Worm (Caenorhabditis elegans): ENCODE data around the gene Y38H6C.16.
"Not testable (repeated sequence)": the region's sequence is repeated elsewhere in the genome, so short reads cannot be mapped to it uniquely, and the experiment has no call there.

Gene Y38H6C.16

ce11 chrV:20579534-20579933 is 40.4 kb upstream of the Y38H6C.16 start, which contains the start of gene F26F2.8:
Gene F26F2.8 (plus strand): TSS chrV:20579546.
- TF ChIP-seq hpl-2 (GFP tag; optimal IDR thresholded peaks at IDR 0.05): no peak
- TF ChIP-seq efl-1 (optimal IDR thresholded peaks at IDR 0.05): no peak
- peak in 1 of 2 experiments; percentile 66 for TF ChIP-seq efl-1 (GFP tag; optimal IDR thresholded peaks at IDR 0.05 in 1 of 2)

- TF ChIP-seq ets-5 (GFP tag; IDR thresholded peaks at IDR 0.05) (no peak), unc-86 (tag; optimal IDR thresholded peaks at IDR 0.05) (no peak), grh-1 (GFP tag; IDR thresholded peaks at IDR 0.05) (no peak), egl-13 (tag; optimal IDR thresholded peaks at IDR 0.05) (no peak)
Observed at ce11 chrV:20574872-20575271, 35.7 kb upstream of the Y38H6C.16 start.

ce11 chrV:20574314-20574713 is 35.2 kb upstream of the Y38H6C.16 start, which contains the start of gene clec-263:
Gene clec-263 (plus strand): TSS chrV:20574614.
- TF ChIP-seq efl-1 (optimal IDR thresholded peaks at IDR 0.05): no peak
- TF ChIP-seq efl-1 (GFP tag; optimal IDR thresholded peaks at IDR 0.05 in 1 of 2): peak in 1 of 2 experiments; percentile 4
- no peak for TF ChIP-seq nhr-90 (tag; optimal IDR thresholded peaks at IDR 0.05; ENCODE audit: poor library complexity)

ce11 chrV:20573392-20573791 is 34.2 kb upstream of the Y38H6C.16 start, which contains the start of gene F26F2.5:
Gene F26F2.5 (plus strand): TSS chrV:20573692.
- TF ChIP-seq C34B4.2 (tag; optimal IDR thresholded peaks at IDR 0.05) (no peak), nhr-20 (tag; optimal IDR thresholded peaks at IDR 0.05) (no peak), ces-1 (GFP tag; optimal IDR thresholded peaks at IDR 0.05) (no peak), ama-1 (optimal IDR thresholded peaks at IDR 0.05) (no peak), zag-1 (tag; optimal IDR thresholded peaks at IDR 0.05) (no peak), elt-3 (tag; optimal IDR thresholded peaks at IDR 0.05) (no peak), nhr-12 (tag; optimal IDR thresholded peaks at IDR 0.05) (no peak), nhr-76 (tag; optimal IDR thresholded peaks at IDR 0.05) (no peak), hlh-4 (tag; optimal IDR thresholded peaks at IDR 0.05) (no peak), lir-3 (tag; optimal IDR thresholded peaks at IDR 0.05; ENCODE audit: poor library complexity) (no peak), Y116A8C.19 (tag; optimal IDR thresholded peaks at IDR 0.05; ENCODE audit: borderline replicate concordance) (no peak), alr-1 (tag; optimal IDR thresholded peaks at IDR 0.05; ENCODE audit: borderline replicate concordance) (no peak), fkh-4 (tag; optimal IDR thresholded peaks at IDR 0.05; ENCODE audit: borderline replicate concordance) (no peak), sup-37 (GFP tag; optimal IDR thresholded peaks at IDR 0.05) (no peak), hpl-2 (GFP tag; optimal IDR thresholded peaks at IDR 0.05) (no peak), egl-13 (tag; optimal IDR thresholded peaks at IDR 0.05) (no peak), sox-4 (tag; optimal IDR thresholded peaks at IDR 0.05) (no peak), tbx-2 (tag; optimal IDR thresholded peaks at IDR 0.05) (no peak), snu-23 (GFP tag; optimal IDR thresholded peaks at IDR 0.05) (no peak)

- TF ChIP-seq sup-37 (GFP tag; optimal IDR thresholded peaks at IDR 0.05); ets-5 (GFP tag; IDR thresholded peaks at IDR 0.05); fkh-8 (tag; optimal IDR thresholded peaks at IDR 0.05): not testable (repeated sequence)
Observed at ce11 chrV:20568995-20569394, 29.8 kb upstream of the Y38H6C.16 start, which contains the start of gene F26F2.4. Gene F26F2.4 (plus strand): TSS chrV:20569295.

- TF ChIP-seq jun-1 (tag; optimal IDR thresholded peaks at IDR 0.05) (no peak), C04F5.9 (tag; optimal IDR thresholded peaks at IDR 0.05) (no peak), lsy-2 (tag; optimal IDR thresholded peaks at IDR 0.05) (no peak), ces-1 (GFP tag; optimal IDR thresholded peaks at IDR 0.05) (no peak), efl-3 (GFP tag; optimal IDR thresholded peaks at IDR 0.05) (no peak), pqm-1 (tag; optimal IDR thresholded peaks at IDR 0.05) (no peak), lin-39 (tag; optimal IDR thresholded peaks at IDR 0.05) (no peak), aha-1 (tag; optimal IDR thresholded peaks at IDR 0.05) (no peak), mef-2 (tag; optimal IDR thresholded peaks at IDR 0.05) (no peak), pag-3 (tag; optimal IDR thresholded peaks at IDR 0.05; ENCODE audit: borderline replicate concordance, insufficient read depth) (no peak)
Observed at ce11 chrV:20566454-20566853, 27.3 kb upstream of the Y38H6C.16 start, which contains the start of gene F26F2.3. Gene F26F2.3 (minus strand): TSS chrV:20566554.
